Fruit fly (Drosophila melanogaster): ENCODE data around the gene CG32270.

Gene CG32270

DNA sequence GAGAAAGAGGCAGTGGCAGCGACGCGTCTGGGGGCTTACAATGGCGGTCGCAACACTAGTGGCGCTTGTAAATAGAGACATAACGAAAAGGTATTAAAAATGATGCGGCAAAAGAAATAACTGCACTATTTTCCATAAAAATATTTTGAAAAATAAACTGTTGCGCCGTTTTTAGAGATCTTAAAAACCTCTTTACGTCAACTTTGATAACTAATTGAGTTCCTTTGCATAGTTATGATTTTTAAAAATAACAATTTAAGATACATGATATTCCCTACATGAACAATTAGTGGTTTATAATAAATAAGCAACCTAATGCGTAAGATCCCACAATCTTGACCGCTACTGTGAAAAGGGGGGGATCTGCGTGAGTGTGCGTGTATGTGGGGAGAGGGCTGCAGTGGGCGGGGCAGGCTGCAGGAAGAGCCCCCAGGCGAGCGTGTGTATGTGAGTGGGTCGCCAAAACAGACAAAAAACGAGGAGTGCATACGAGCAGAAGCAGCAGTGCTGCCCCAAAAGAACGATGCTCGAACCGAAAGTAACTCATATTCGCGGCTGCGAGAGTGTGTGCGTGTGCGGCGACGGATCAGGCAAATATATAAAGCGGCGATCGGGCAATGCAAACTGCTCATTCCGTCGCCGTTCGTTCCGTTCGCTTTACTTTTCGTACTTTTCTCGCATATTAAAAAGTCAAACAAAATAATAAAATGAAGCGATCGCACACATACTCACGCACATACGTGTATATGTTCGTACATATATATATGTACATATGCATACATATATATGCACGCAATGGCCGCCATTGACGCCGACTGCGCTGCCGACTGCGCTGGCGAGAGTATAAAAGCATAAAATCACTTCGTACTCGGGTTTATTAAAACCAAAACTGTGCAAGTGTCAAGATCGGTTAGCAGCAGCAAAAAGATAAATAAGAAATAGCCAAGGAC lies 40.2 kb upstream of the CG32270 start (continued):
- TF ChIP-seq CG6813 (GFP tag; optimal IDR thresholded peaks at IDR 0.05) (no peak), slp2 (GFP tag; optimal IDR thresholded peaks at IDR 0.05) (no peak), MTF-1 (GFP tag; optimal IDR thresholded peaks at IDR 0.05; ENCODE audit: borderline replicate concordance) (no peak), sd (tag; optimal IDR thresholded peaks at IDR 0.05) (no peak), CG17361 (GFP tag; IDR thresholded peaks at IDR 0.05) (peak; percentile 37; the same call in 1 of the 3 replicates), CG32532 (GFP tag; IDR thresholded peaks at IDR 0.05) (no peak), Rx (GFP tag; IDR thresholded peaks at IDR 0.05) (no peak), CG7987 (GFP tag; optimal IDR thresholded peaks at IDR 0.05) (no peak), pum (GFP tag; optimal IDR thresholded peaks at IDR 0.05) (no peak), CG8359 (GFP tag; optimal IDR thresholded peaks at IDR 0.05; ENCODE audit: borderline replicate concordance) (no peak), Nf-YB (GFP tag; optimal IDR thresholded peaks at IDR 0.05) (peak; percentile 5), CG4617 (GFP tag; optimal IDR thresholded peaks at IDR 0.05; ENCODE audit: borderline replicate concordance) (no peak), Side (GFP tag; optimal IDR thresholded peaks at IDR 0.05) (no peak), pros (GFP tag; optimal IDR thresholded peaks at IDR 0.05) (no peak), CG10267 (tag; optimal IDR thresholded peaks at IDR 0.05) (peak; percentile 0), CG1832 (GFP tag; optimal IDR thresholded peaks at IDR 0.05) (no peak), CG14050 (GFP tag; IDR thresholded peaks at IDR 0.05) (no peak), CG15514 (GFP tag; optimal IDR thresholded peaks at IDR 0.05) (no peak), sima (GFP tag; optimal IDR thresholded peaks at IDR 0.05) (no peak), scrt (GFP tag; optimal IDR thresholded peaks at IDR 0.05) (no peak), pnt (GFP tag; optimal IDR thresholded peaks at IDR 0.05) (peak; percentile 16), unc-4 (GFP tag; IDR thresholded peaks at IDR 0.05; ENCODE audit: partially characterized antibody) (no peak), Ptx1 (GFP tag; IDR thresholded peaks at IDR 0.05) (no peak), CG8388 (GFP tag; optimal IDR thresholded peaks at IDR 0.05) (no peak), br (optimal IDR thresholded peaks at IDR 0.05) (no peak), CG5180 (GFP tag; optimal IDR thresholded peaks at IDR 0.05) (no peak), CG12744 (GFP tag; optimal IDR thresholded peaks at IDR 0.05) (no peak), dati (GFP tag; IDR thresholded peaks at IDR 0.05) (0 out of 2 replicates have a peak, but pooled peaks have one; percentile 21), mld (GFP tag; IDR thresholded peaks at IDR 0.05; ENCODE audit: partially characterized antibody) (no peak), CG8765 (GFP tag; IDR thresholded peaks at IDR 0.05) (no peak), Med (GFP tag) (peak; percentile 84), CG10654 (GFP tag; optimal IDR thresholded peaks at IDR 0.05) (no peak), hth (optimal IDR thresholded peaks at IDR 0.05) (no peak), caup (GFP tag; optimal IDR thresholded peaks at IDR 0.05; ENCODE audit: severe bottlenecking) (no peak), da (GFP tag; optimal IDR thresholded peaks at IDR 0.05) (no peak), mirr (GFP tag; optimal IDR thresholded peaks at IDR 0.05) (no peak), CG7372 (GFP tag; IDR thresholded peaks at IDR 0.05) (no peak), ems (GFP tag; optimal IDR thresholded peaks at IDR 0.05) (no peak), Tbp (GFP tag; optimal IDR thresholded peaks at IDR 0.05) (no peak), lilli (GFP tag; optimal IDR thresholded peaks at IDR 0.05) (peak; percentile 55), CG7271 (tag; optimal IDR thresholded peaks at IDR 0.05) (no peak), CG4820 (GFP tag; optimal IDR thresholded peaks at IDR 0.05) (peak; percentile 55), Ravus (GFP tag; IDR thresholded peaks at IDR 0.05) (no peak), CG4404 (GFP tag; IDR thresholded peaks at IDR 0.05) (no peak), prd (optimal IDR thresholded peaks at IDR 0.05) (no peak), prd (GFP tag; IDR thresholded peaks at IDR 0.05) (peak; percentile 23; the same call in 1 of the 3 replicates), CG8924 (tag; optimal IDR thresholded peaks at IDR 0.05) (peak; percentile 54), fru (optimal IDR thresholded peaks at IDR 0.05) (no peak), Sox100B (GFP tag; optimal IDR thresholded peaks at IDR 0.05) (peak; percentile 68), Nf-YA (GFP tag; IDR thresholded peaks at IDR 0.05) (no peak)
